Worm (Caenorhabditis elegans): ENCODE data around the gene F14D2.7.

Gene F14D2.7

DNA sequence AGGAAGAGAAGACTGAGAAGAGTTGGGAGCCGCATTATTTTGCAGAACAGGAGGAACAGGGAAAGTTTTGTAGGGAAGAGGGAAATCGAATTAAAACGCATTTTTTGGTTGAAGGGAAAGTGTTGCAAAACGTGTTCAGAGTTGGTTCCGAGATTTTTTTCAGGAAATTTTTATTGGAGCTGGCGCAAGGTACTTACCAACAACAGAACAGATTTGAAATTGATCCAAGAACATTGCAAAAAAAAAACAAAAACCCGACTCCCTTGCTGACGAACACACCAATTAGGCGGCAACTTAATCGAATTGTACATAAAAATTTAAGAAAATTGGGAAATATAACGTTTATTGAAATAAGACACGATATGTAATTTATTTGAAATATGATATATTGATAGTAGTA, at the start of gene F14D2.7:
F14D2.7 (minus strand) TSS at position 101 of the 400 bp plus-strand sequence.
- TF ChIP-seq ama-1 (optimal IDR thresholded peaks at IDR 0.05) (no peak), lsy-2 (tag; optimal IDR thresholded peaks at IDR 0.05) (no peak), lin-39 (tag; optimal IDR thresholded peaks at IDR 0.05) (no peak), R02D3.7 (tag; optimal IDR thresholded peaks at IDR 0.05) (no peak), F13H6.1 (tag; optimal IDR thresholded peaks at IDR 0.05) (no peak), lin-11 (tag; optimal IDR thresholded peaks at IDR 0.05) (no peak), ZK546.5 (tag; optimal IDR thresholded peaks at IDR 0.05) (no peak), unc-62 (GFP tag; optimal IDR thresholded peaks at IDR 0.05) (no peak), nhr-77 (tag; optimal IDR thresholded peaks at IDR 0.05) (no peak), mdl-1 (tag; optimal IDR thresholded peaks at IDR 0.05) (no peak), nhr-6 (tag; optimal IDR thresholded peaks at IDR 0.05) (no peak), egl-27 (tag; optimal IDR thresholded peaks at IDR 0.05) (no peak), snpc-4 (tag; optimal IDR thresholded peaks at IDR 0.05) (no peak), ceh-82 (tag; optimal IDR thresholded peaks at IDR 0.05) (no peak), C34F6.9 (tag; optimal IDR thresholded peaks at IDR 0.05) (no peak)

- TF ChIP-seq nhr-237 (tag; optimal IDR thresholded peaks at IDR 0.05) (no peak), blmp-1 (tag; optimal IDR thresholded peaks at IDR 0.05; ENCODE audit: insufficient read depth) (no peak), Y55F3AM.14 (GFP tag; optimal IDR thresholded peaks at IDR 0.05) (no peak), nhr-11 (tag; optimal IDR thresholded peaks at IDR 0.05) (no peak), dmd-4 (tag; optimal IDR thresholded peaks at IDR 0.05) (no peak), gmeb-1 (tag; optimal IDR thresholded peaks at IDR 0.05) (no peak), ceh-16 (tag; optimal IDR thresholded peaks at IDR 0.05) (no peak), nhr-23 (tag; optimal IDR thresholded peaks at IDR 0.05) (no peak), unc-62 (GFP tag; optimal IDR thresholded peaks at IDR 0.05) (no peak), ZK546.5 (tag; optimal IDR thresholded peaks at IDR 0.05) (no peak), ztf-11 (tag; optimal IDR thresholded peaks at IDR 0.05) (no peak), zag-1 (tag; optimal IDR thresholded peaks at IDR 0.05) (no peak)
Measured at ce11 chrII:3387503-3387902, 49.0 kb upstream of the F14D2.7 start, which contains the start of gene T06D4.6. Gene T06D4.6 (minus strand): TSS chrII:3387603.

DNA sequence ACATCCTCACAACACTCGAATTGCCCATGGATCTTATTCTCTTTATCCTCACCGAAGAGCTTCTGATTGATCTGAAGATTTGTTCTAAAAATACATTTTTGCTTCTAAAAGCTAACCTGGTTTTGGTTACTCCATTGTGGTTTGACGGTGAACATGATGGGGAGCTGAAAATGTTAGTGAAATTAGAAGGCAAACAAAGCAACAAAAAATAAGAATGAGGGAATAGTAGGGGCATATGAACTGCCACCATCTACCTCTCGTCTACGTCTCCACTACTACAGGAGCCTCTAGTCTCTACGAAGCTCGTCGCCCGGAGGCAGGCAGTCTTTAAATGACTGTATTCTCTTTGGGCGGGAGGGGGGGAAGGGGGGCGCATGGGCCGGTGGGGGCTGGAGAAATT, 47.3 kb upstream of the F14D2.7 start, which contains the start of gene T06D4.2:
T06D4.2 (minus strand) TSS at position 170 of the 400 bp plus-strand sequence.
- no peak for TF ChIP-seq fos-1 (tag; optimal IDR thresholded peaks at IDR 0.05)
- no peak for TF ChIP-seq lin-11 (tag; optimal IDR thresholded peaks at IDR 0.05)
- no peak for TF ChIP-seq ztf-1 (GFP tag; conservative IDR thresholded peaks at IDR 0.05)
- TF ChIP-seq crh-2 (tag; optimal IDR thresholded peaks at IDR 0.05) = no peak
- TF ChIP-seq lsy-2 (tag; optimal IDR thresholded peaks at IDR 0.05) = no peak
- no peak for TF ChIP-seq ztf-4 (tag; optimal IDR thresholded peaks at IDR 0.05)
- no peak for TF ChIP-seq dmd-4 (tag; optimal IDR thresholded peaks at IDR 0.05)
- TF ChIP-seq nhr-77 (tag; optimal IDR thresholded peaks at IDR 0.05) = no peak
- no peak for TF ChIP-seq ztf-11 (tag; optimal IDR thresholded peaks at IDR 0.05)
- TF ChIP-seq sem-4 (tag; optimal IDR thresholded peaks at IDR 0.05) = no peak

DNA sequence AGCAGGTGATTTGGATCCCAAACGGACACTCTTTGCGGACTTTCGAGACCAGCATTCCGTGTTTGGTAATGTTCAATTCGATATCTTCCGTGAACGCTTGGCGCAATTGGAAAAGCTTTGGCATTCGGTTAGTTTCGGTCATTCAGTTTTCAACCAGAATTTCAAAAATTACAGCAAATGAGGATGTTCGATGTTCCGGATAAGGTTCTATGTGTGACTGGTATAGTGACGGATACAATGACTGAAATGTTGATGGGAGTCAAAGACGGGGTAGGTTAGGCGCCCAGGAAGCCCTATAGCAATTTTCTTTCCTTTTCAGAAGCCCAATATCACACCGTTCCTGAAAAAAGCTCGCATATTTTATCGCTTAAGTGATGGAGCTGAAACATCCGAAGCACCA, 44.7 kb upstream of the F14D2.7 start:
- TF ChIP-seq crh-2 (tag; optimal IDR thresholded peaks at IDR 0.05) (no peak), peb-1 (tag; optimal IDR thresholded peaks at IDR 0.05) (no peak), zag-1 (tag; optimal IDR thresholded peaks at IDR 0.05) (no peak), sma-3 (GFP tag; optimal IDR thresholded peaks at IDR 0.05) (no peak), ama-1 (optimal IDR thresholded peaks at IDR 0.05) (no peak)

- TF ChIP-seq unc-55 (GFP tag; optimal IDR thresholded peaks at IDR 0.05) (no peak), egl-27 (tag; optimal IDR thresholded peaks at IDR 0.05) (no peak), ama-1 (optimal IDR thresholded peaks at IDR 0.05) (no peak), ztf-1 (GFP tag; conservative IDR thresholded peaks at IDR 0.05) (no peak), lsy-2 (tag; optimal IDR thresholded peaks at IDR 0.05) (no peak), snpc-4 (tag; optimal IDR thresholded peaks at IDR 0.05) (no peak), gmeb-1 (tag; optimal IDR thresholded peaks at IDR 0.05) (no peak), dmd-4 (tag; optimal IDR thresholded peaks at IDR 0.05) (no peak), ztf-11 (tag; optimal IDR thresholded peaks at IDR 0.05) (no peak), ZK546.5 (tag; optimal IDR thresholded peaks at IDR 0.05) (no peak), crh-2 (tag; optimal IDR thresholded peaks at IDR 0.05) (no peak), ceh-82 (tag; optimal IDR thresholded peaks at IDR 0.05) (no peak), nhr-129 (tag; optimal IDR thresholded peaks at IDR 0.05) (no peak), aly-2 (tag; optimal IDR thresholded peaks at IDR 0.05) (no peak)
Measured at ce11 chrII:3381510-3381909, 43.1 kb upstream of the F14D2.7 start, which contains the start of gene T06D4.1. Gene T06D4.1 (plus strand): TSS chrII:3381830.
